Worm (Caenorhabditis elegans): ENCODE data around the gene nhr-187.

DNA sequence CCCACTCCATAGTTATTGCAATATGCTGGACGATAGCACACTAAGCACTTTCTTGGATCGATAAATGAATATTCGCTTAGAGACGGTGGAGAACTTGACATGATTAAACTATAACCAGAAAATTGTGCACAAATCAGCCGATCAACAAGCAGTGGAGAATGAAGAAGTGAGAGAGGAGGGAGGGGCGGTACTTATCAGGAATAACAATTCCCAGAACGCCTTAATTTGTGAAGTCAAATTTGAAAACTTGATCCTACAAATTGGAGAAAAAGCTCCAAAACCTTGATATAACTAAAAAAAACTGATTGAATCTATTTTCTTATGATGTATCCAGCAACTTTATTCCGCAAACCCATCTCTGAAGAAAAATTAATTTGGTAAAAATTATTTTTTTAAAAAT is 15.5 kb upstream of the nhr-187 start, which contains the start of gene nhr-159:
- no peak for TF ChIP-seq grh-1 (GFP tag; IDR thresholded peaks at IDR 0.05)
- TF ChIP-seq fkh-10 (GFP tag; optimal IDR thresholded peaks at IDR 0.05), result no peak
- TF ChIP-seq zag-1 (tag; optimal IDR thresholded peaks at IDR 0.05), result no peak
- TF ChIP-seq nhr-76 (tag; optimal IDR thresholded peaks at IDR 0.05), result no peak
- no peak for TF ChIP-seq blmp-1 (tag; optimal IDR thresholded peaks at IDR 0.05)
- TF ChIP-seq unc-62 (GFP tag; optimal IDR thresholded peaks at IDR 0.05), result no peak
- TF ChIP-seq ama-1 (optimal IDR thresholded peaks at IDR 0.05), result no peak
- TF ChIP-seq egl-27 (tag; optimal IDR thresholded peaks at IDR 0.05), result no peak
- no peak for TF ChIP-seq mdl-1 (tag; optimal IDR thresholded peaks at IDR 0.05)

Measured in whole organism, L1 larva.